Fruit fly (Drosophila melanogaster): ENCODE results near the gene robl37BC.
A peak's percentile ranks its signal among the peaks of the same experiment; 100 is the strongest.

robl37BC gene

DNA sequence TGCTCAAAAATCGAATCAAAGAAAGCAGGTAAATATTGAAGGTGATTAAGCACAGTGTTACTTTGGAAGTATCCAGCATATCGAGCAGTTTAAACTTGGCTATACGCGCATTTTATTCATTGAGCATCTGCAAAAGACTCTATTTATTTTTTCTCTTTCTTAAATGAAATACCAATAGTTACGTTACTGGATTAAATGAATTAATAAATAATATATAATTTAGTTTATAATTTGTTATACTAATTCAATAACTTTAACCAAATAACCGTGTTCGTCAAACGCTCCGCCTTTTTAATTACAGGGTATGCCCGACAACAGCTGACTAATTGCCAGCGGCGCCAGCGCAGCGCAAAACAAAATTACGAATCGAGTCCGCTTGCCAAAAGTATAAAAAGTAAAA is 43.8 kb upstream of the robl37BC start (continued):
- TF ChIP-seq ken (GFP tag; IDR thresholded peaks at IDR 0.05) (0 out of 3 replicates have a peak, but pooled peaks have one; percentile 14), Chrac-16 (GFP tag; optimal IDR thresholded peaks at IDR 0.05) (no peak), E2f2 (GFP tag; IDR thresholded peaks at IDR 0.05) (peak; percentile 33; the same call in 1 of the 2 replicates), pnt (GFP tag; optimal IDR thresholded peaks at IDR 0.05) (no peak), crol (GFP tag; IDR thresholded peaks at IDR 0.05) (no peak), CG15514 (GFP tag; optimal IDR thresholded peaks at IDR 0.05) (peak; percentile 22), Dip2 (GFP tag; IDR thresholded peaks at IDR 0.05) (no peak), Xbp1 (GFP tag; optimal IDR thresholded peaks at IDR 0.05) (no peak), CG3726 (GFP tag; IDR thresholded peaks at IDR 0.05) (no peak), Hmx (GFP tag; optimal IDR thresholded peaks at IDR 0.05) (no peak), Neu2 (GFP tag; optimal IDR thresholded peaks at IDR 0.05; ENCODE audit: borderline replicate concordance) (no peak), gcm2 (GFP tag; optimal IDR thresholded peaks at IDR 0.05) (no peak), dpn (GFP tag; optimal IDR thresholded peaks at IDR 0.05) (no peak), pan (optimal IDR thresholded peaks at IDR 0.05) (no peak), pan (GFP tag; optimal IDR thresholded peaks at IDR 0.05 in 1 of 2, IDR thresholded peaks at IDR 0.05 in 1 of 2) (peak in 1 of 2 experiments; percentile 74), Oaz (GFP tag; IDR thresholded peaks at IDR 0.05) (no peak), Bdp1 (GFP tag; optimal IDR thresholded peaks at IDR 0.05) (no peak), MTF-1 (GFP tag; optimal IDR thresholded peaks at IDR 0.05; ENCODE audit: borderline replicate concordance) (no peak), fru (optimal IDR thresholded peaks at IDR 0.05) (no peak), CG16815 (GFP tag; optimal IDR thresholded peaks at IDR 0.05) (no peak), CG1832 (GFP tag; optimal IDR thresholded peaks at IDR 0.05) (no peak), H2.0 (GFP tag; IDR thresholded peaks at IDR 0.05) (no peak), Ets65A (GFP tag) (no peak), exex (tag; optimal IDR thresholded peaks at IDR 0.05) (peak; percentile 23), CG12155 (GFP tag; optimal IDR thresholded peaks at IDR 0.05) (no peak), vnd (GFP tag; IDR thresholded peaks at IDR 0.05; ENCODE audit: partially characterized antibody) (no peak), CG11456 (GFP tag; IDR thresholded peaks at IDR 0.05) (0 out of 3 replicates have a peak, but pooled peaks have one; percentile 12), chn (GFP tag; optimal IDR thresholded peaks at IDR 0.05) (no peak), CG13424 (tag; optimal IDR thresholded peaks at IDR 0.05) (peak; percentile 19), Sox100B (GFP tag; optimal IDR thresholded peaks at IDR 0.05) (peak; percentile 26), tgo (GFP tag; IDR thresholded peaks at IDR 0.05) (peak; percentile 65), ro (GFP tag; IDR thresholded peaks at IDR 0.05) (no peak), ap (GFP tag; IDR thresholded peaks at IDR 0.05) (no peak), Nf-YC (tag; optimal IDR thresholded peaks at IDR 0.05) (peak; percentile 36), ATbp (GFP tag; optimal IDR thresholded peaks at IDR 0.05) (no peak), C15 (GFP tag; IDR thresholded peaks at IDR 0.05) (0 out of 3 replicates have a peak, but pooled peaks have one; percentile 45), Lhr (GFP tag; optimal IDR thresholded peaks at IDR 0.05) (no peak), nerfin-2 (GFP tag; IDR thresholded peaks at IDR 0.05; ENCODE audit: partially characterized antibody) (no peak), nerfin-1 (tag; optimal IDR thresholded peaks at IDR 0.05) (no peak), NfI (GFP tag; optimal IDR thresholded peaks at IDR 0.05) (peak; percentile 37), corto (GFP tag; optimal IDR thresholded peaks at IDR 0.05) (no peak), so (GFP tag; IDR thresholded peaks at IDR 0.05) (no peak), CG11504 (tag; optimal IDR thresholded peaks at IDR 0.05) (peak; percentile 36), Stat92E (GFP tag; optimal IDR thresholded peaks at IDR 0.05) (no peak), amos (GFP tag; IDR thresholded peaks at IDR 0.05; ENCODE audit: partially characterized antibody) (no peak), Hr3 (GFP tag; optimal IDR thresholded peaks at IDR 0.05) (no peak), cad (GFP tag; optimal IDR thresholded peaks at IDR 0.05) (no peak), gfzf (GFP tag; optimal IDR thresholded peaks at IDR 0.05) (no peak), CG32532 (GFP tag; IDR thresholded peaks at IDR 0.05) (peak; percentile 79), lmd (GFP tag; IDR thresholded peaks at IDR 0.05) (peak; percentile 48; the same call in 1 of the 2 replicates), HLH3B (GFP tag; IDR thresholded peaks at IDR 0.05) (no peak), pzg (GFP tag; optimal IDR thresholded peaks at IDR 0.05) (no peak)

All from whole organism, embryonic.